Worm (Caenorhabditis elegans) whole organism, L4/young adult: ENCODE results near the gene sri-31.
"Not testable (repeated sequence)": the region's sequence is repeated elsewhere in the genome, so short reads cannot be mapped to it uniquely, and the experiment has no call there.

Experiments used
- W03F9.2 ChIP-seq: fragments of 150-350 bp; optimal IDR thresholded peaks from 2 replicates; lab custom pipeline; 2014; ENCODE audit warnings: missing biosample characterization, missing genetic modification characterization
- dao-5 ChIP-seq: sonication (generic microtip); optimal IDR thresholded peaks from 2 replicates; lab custom pipeline; 2016; ENCODE audit warnings: missing genotype, missing genetic modification characterization, moderate library complexity, missing compliant biosample characterization
- him-1 ChIP-seq: sonication (generic microtip); optimal IDR thresholded peaks from 2 replicates; lab custom pipeline; 2016; ENCODE audit warnings: missing genotype, missing genetic modification reagents, missing genetic modification characterization, missing compliant biosample characterization

Gene sri-31

ce11 chrII:3050703-3051102, at the start of gene sri-31:
Gene sri-31 (plus strand): TSS chrII:3051003.
- TF ChIP-seq dao-5 (tag; lab: Kevin White, UChicago) (no peak), W03F9.2 (no peak), him-1 (tag; lab: Kevin White, UChicago) (no peak)

ce11 chrII:3002211-3002610, 48.6 kb upstream of the sri-31 start, which contains the start of gene lido-10:
Gene lido-10 (plus strand): TSS chrII:3002511.
- TF ChIP-seq him-1 (tag; lab: Kevin White, UChicago) (no peak), dao-5 (tag; lab: Kevin White, UChicago) (no peak), W03F9.2 (no peak)

- no peak for TF ChIP-seq him-1 (tag; lab: Kevin White, UChicago)
- TF ChIP-seq W03F9.2: no peak
- TF ChIP-seq dao-5 (tag; lab: Kevin White, UChicago): no peak
Measured at ce11 chrII:3003667-3004066, 47.1 kb upstream of the sri-31 start, which contains the start of gene lido-11. Gene lido-11 (plus strand): TSS chrII:3003967.

ce11 chrII:3005499-3005898, 45.3 kb upstream of the sri-31 start, which contains the start of gene lido-12:
Gene lido-12 (plus strand): TSS chrII:3005799.
- no peak for TF ChIP-seq dao-5 (tag; lab: Kevin White, UChicago)
- no peak for TF ChIP-seq him-1 (tag; lab: Kevin White, UChicago)
- no peak for TF ChIP-seq W03F9.2

ce11 chrII:3008400-3008799, 42.4 kb upstream of the sri-31 start, which contains the start of gene sdz-5:
Gene sdz-5 (plus strand): TSS chrII:3008700.
- TF ChIP-seq dao-5 (tag; lab: Kevin White, UChicago): no peak
- TF ChIP-seq W03F9.2: no peak
- TF ChIP-seq him-1 (tag; lab: Kevin White, UChicago): no peak

- TF ChIP-seq him-1 (tag; lab: Kevin White, UChicago) (no peak), W03F9.2 (no peak), dao-5 (tag; lab: Kevin White, UChicago) (no peak)
Measured at ce11 chrII:3012133-3012532, 38.7 kb upstream of the sri-31 start, which contains the start of gene C41H7.9. Gene C41H7.9 (minus strand): TSS chrII:3012233.

ce11 chrII:3014196-3014849, 36.5 kb upstream of the sri-31 start, which contains the start of gene C41H7.2:
Gene C41H7.2 (plus strand): TSS chrII:3014817.
- TF ChIP-seq dao-5 (tag; lab: Kevin White, UChicago): no peak
- no peak for TF ChIP-seq W03F9.2
- no peak for TF ChIP-seq him-1 (tag; lab: Kevin White, UChicago)

ce11 chrII:3019807-3020206, 31.0 kb upstream of the sri-31 start, which contains the start of gene clec-3:
Gene clec-3 (minus strand): TSS chrII:3019907.
- TF ChIP-seq him-1 (tag; lab: Kevin White, UChicago): no peak
- TF ChIP-seq W03F9.2: no peak
- TF ChIP-seq dao-5 (tag; lab: Kevin White, UChicago): no peak

- no peak for TF ChIP-seq him-1 (tag; lab: Kevin White, UChicago)
- no peak for TF ChIP-seq W03F9.2
- TF ChIP-seq dao-5 (tag; lab: Kevin White, UChicago): no peak
Measured at ce11 chrII:3020899-3021298, 29.9 kb upstream of the sri-31 start.

- no peak for TF ChIP-seq him-1 (tag; lab: Kevin White, UChicago)
- no peak for TF ChIP-seq dao-5 (tag; lab: Kevin White, UChicago)
- no peak for TF ChIP-seq W03F9.2
Measured at ce11 chrII:3023381-3023935, 27.3 kb upstream of the sri-31 start, which contains the start of gene clec-2. Gene clec-2 (minus strand): TSS chrII:3023431.

ce11 chrII:3024655-3025054, 26.1 kb upstream of the sri-31 start:
- no peak for TF ChIP-seq W03F9.2
- TF ChIP-seq dao-5 (tag; lab: Kevin White, UChicago): no peak
- TF ChIP-seq him-1 (tag; lab: Kevin White, UChicago): no peak

- TF ChIP-seq dao-5 (tag; lab: Kevin White, UChicago) (no peak), him-1 (tag; lab: Kevin White, UChicago) (no peak), W03F9.2 (no peak)
Measured at ce11 chrII:3028264-3028663, 22.5 kb upstream of the sri-31 start.

- no peak for TF ChIP-seq dao-5 (tag; lab: Kevin White, UChicago)
- no peak for TF ChIP-seq him-1 (tag; lab: Kevin White, UChicago)
- no peak for TF ChIP-seq W03F9.2
Measured at ce11 chrII:3030416-3030815, 20.4 kb upstream of the sri-31 start.

ce11 chrII:3032480-3032879, 18.3 kb upstream of the sri-31 start, which contains the start of gene B0454.6:
Gene B0454.6 (plus strand): TSS chrII:3032780.
- TF ChIP-seq him-1 (tag; lab: Kevin White, UChicago); W03F9.2; dao-5 (tag; lab: Kevin White, UChicago): not testable (repeated sequence)
